Worm (Caenorhabditis elegans) whole organism, early embryonic: ENCODE measurements around the gene bcf-1.

Experiments used
- ama-1 ChIP-seq: fragments of 150-350 bp; optimal IDR thresholded peaks from 2 replicates; lab custom pipeline; 2014
- flt-1 ChIP-seq: fragments of 200-800 bp; sonication (Bioruptor generic); IDR thresholded peaks from 2 replicates; pipeline ENCODE4 v1.3.6; 2022; ENCODE audit warnings: missing genetic modification characterization, missing compliant biosample characterization
- hmbx-1 ChIP-seq: sonication (generic microtip); optimal IDR thresholded peaks from 2 replicates; lab custom pipeline; 2016; ENCODE audit warnings: mild to moderate bottlenecking, missing genetic modification characterization, missing compliant biosample characterization
- scrt-1 ChIP-seq: fragments of 200-800 bp; sonication (Bioruptor generic); IDR thresholded peaks from 2 replicates; pipeline ENCODE4 v1.3.6; 2022; ENCODE audit warnings: missing genetic modification characterization, missing compliant biosample characterization
- tbx-11 ChIP-seq: fragments of 200-800 bp; sonication (Bioruptor generic); IDR thresholded peaks from 2 replicates; pipeline ENCODE4 v1.3.6; 2022; ENCODE audit warnings: missing genetic modification characterization, missing compliant biosample characterization

ce11 chrV:6442037-6442436 lies 33.5 kb upstream of the bcf-1 start, which contains the start of gene T05H4.3:
- no peak for TF ChIP-seq ama-1 (lab: Kevin White, UChicago)
- TF ChIP-seq hmbx-1: no peak
- no peak for TF ChIP-seq tbx-11
- TF ChIP-seq scrt-1 (GFP tag; lab: Robert Waterston, UW): no peak
- TF ChIP-seq flt-1 (GFP tag; lab: Robert Waterston, UW): no peak
